Fruit fly (Drosophila melanogaster): ENCODE measurements around the gene hth.

Gene hth

DNA sequence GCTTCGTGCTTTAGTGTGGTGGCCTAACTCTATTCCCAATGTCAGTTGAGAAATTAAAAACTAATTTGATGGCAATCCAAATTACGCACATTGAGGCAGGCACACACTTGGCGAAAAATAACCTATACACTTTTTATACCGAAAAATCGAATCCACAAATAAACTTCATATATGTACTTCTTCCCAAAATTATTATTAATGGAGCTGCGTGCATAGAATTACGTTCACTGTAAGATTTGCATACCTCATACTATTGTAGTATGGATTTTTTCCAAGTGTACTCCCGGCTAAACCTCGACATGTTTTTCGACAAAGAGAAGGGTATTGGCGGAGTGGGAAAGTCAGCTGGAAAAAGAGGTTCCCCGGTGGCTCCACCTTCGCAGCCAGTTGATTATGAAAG, 44.9 kb upstream of the hth start (continued):
- TF ChIP-seq CG2120 (GFP tag; optimal IDR thresholded peaks at IDR 0.05) (peak; percentile 44), chinmo (GFP tag; IDR thresholded peaks at IDR 0.05; ENCODE audit: partially characterized antibody) (no peak), CG10543 (GFP tag; optimal IDR thresholded peaks at IDR 0.05) (no peak), CG17802 (tag; optimal IDR thresholded peaks at IDR 0.05) (peak; percentile 41), Sry-β (GFP tag; optimal IDR thresholded peaks at IDR 0.05) (no peak), emc (GFP tag; optimal IDR thresholded peaks at IDR 0.05) (no peak), croc (GFP tag; conservative IDR thresholded peaks at IDR 0.05) (peak; percentile 28; the same call in 1 of the 3 replicates), H15 (GFP tag; IDR thresholded peaks at IDR 0.05) (no peak), bbx (GFP tag; IDR thresholded peaks at IDR 0.05; ENCODE audit: partially characterized antibody) (no peak), repo (GFP tag; optimal IDR thresholded peaks at IDR 0.05) (no peak), CG33557 (GFP tag; optimal IDR thresholded peaks at IDR 0.05) (no peak), Sry-δ (GFP tag; optimal IDR thresholded peaks at IDR 0.05) (peak; percentile 21), disco-r (GFP tag; optimal IDR thresholded peaks at IDR 0.05) (no peak), tx (GFP tag; optimal IDR thresholded peaks at IDR 0.05) (peak; percentile 32), CG1024 (GFP tag; IDR thresholded peaks at IDR 0.05) (no peak), CG18262 (tag; optimal IDR thresholded peaks at IDR 0.05) (peak; percentile 65), CG17186 (GFP tag; optimal IDR thresholded peaks at IDR 0.05) (no peak), Meics (GFP tag; optimal IDR thresholded peaks at IDR 0.05) (peak; percentile 36), Awh (GFP tag; IDR thresholded peaks at IDR 0.05) (peak; percentile 82), CG2202 (tag; optimal IDR thresholded peaks at IDR 0.05) (no peak), tin (GFP tag; optimal IDR thresholded peaks at IDR 0.05) (peak; percentile 60), CG13287 (GFP tag; IDR thresholded peaks at IDR 0.05; ENCODE audit: partially characterized antibody) (no peak), CG9817 (tag; optimal IDR thresholded peaks at IDR 0.05) (peak; percentile 36), Oli (tag; optimal IDR thresholded peaks at IDR 0.05) (peak; percentile 79), Dfd (GFP tag; optimal IDR thresholded peaks at IDR 0.05) (no peak), Stat92E (GFP tag; optimal IDR thresholded peaks at IDR 0.05) (no peak), Nf-YB (GFP tag; optimal IDR thresholded peaks at IDR 0.05) (peak; percentile 25), ro (GFP tag; IDR thresholded peaks at IDR 0.05) (0 out of 2 replicates have a peak, but pooled peaks have one; percentile 16), CG16815 (GFP tag; optimal IDR thresholded peaks at IDR 0.05) (no peak), gce (GFP tag; IDR thresholded peaks at IDR 0.05) (0 out of 3 replicates have a peak, but pooled peaks have one; percentile 64), ranshi (GFP tag; IDR thresholded peaks at IDR 0.05) (peak; percentile 49; the same call in 1 of the 2 replicates), Sox100B (GFP tag; optimal IDR thresholded peaks at IDR 0.05) (peak; percentile 69), CG1792 (GFP tag; optimal IDR thresholded peaks at IDR 0.05) (no peak), CG34422 (GFP tag; IDR thresholded peaks at IDR 0.05) (no peak; the same call in 2 of the 3 replicates), Dref (GFP tag; IDR thresholded peaks at IDR 0.05) (no peak), BtbVII (GFP tag; optimal IDR thresholded peaks at IDR 0.05) (no peak), HmgD (GFP tag; optimal IDR thresholded peaks at IDR 0.05) (no peak), Hmr (GFP tag; optimal IDR thresholded peaks at IDR 0.05) (peak; percentile 45), org-1 (GFP tag; optimal IDR thresholded peaks at IDR 0.05) (peak; percentile 63), otp (GFP tag; IDR thresholded peaks at IDR 0.05) (0 out of 3 replicates have a peak, but pooled peaks have one; percentile 47), pb (GFP tag; optimal IDR thresholded peaks at IDR 0.05) (no peak), sr (GFP tag; IDR thresholded peaks at IDR 0.05) (peak; percentile 35; the same call in 1 of the 3 replicates), en (GFP tag; optimal IDR thresholded peaks at IDR 0.05) (peak; percentile 46), Gsc (GFP tag; IDR thresholded peaks at IDR 0.05) (0 out of 2 replicates have a peak, but pooled peaks have one; percentile 37), kay (GFP tag; optimal IDR thresholded peaks at IDR 0.05) (no peak), NFAT (GFP tag; IDR thresholded peaks at IDR 0.05) (0 out of 2 replicates have a peak, but pooled peaks have one; percentile 18), peb (GFP tag; IDR thresholded peaks at IDR 0.05) (peak; percentile 46; the same call in 1 of the 2 replicates), dimm (GFP tag; IDR thresholded peaks at IDR 0.05) (peak; percentile 56; the same call in 1 of the 2 replicates), Lhr (GFP tag; optimal IDR thresholded peaks at IDR 0.05) (no peak), corto (GFP tag; optimal IDR thresholded peaks at IDR 0.05) (no peak), hth (optimal IDR thresholded peaks at IDR 0.05) (no peak)

Data from whole organism, embryonic.